Fruit fly (Drosophila melanogaster): ENCODE results near the gene CG43993.

Gene CG43993

dm6 chr3L:12073076-12073475 lies 40.7 kb downstream of the CG43993 start (continued):
- no peak for TF ChIP-seq CG1621 (tag; optimal IDR thresholded peaks at IDR 0.05)
- TF ChIP-seq fkh (GFP tag; optimal IDR thresholded peaks at IDR 0.05) = no peak
- no peak for TF ChIP-seq CG6792 (GFP tag; optimal IDR thresholded peaks at IDR 0.05)
- no peak for TF ChIP-seq CG11902 (GFP tag; optimal IDR thresholded peaks at IDR 0.05)
- peak; percentile 58; the same call in 1 of the 2 replicates for TF ChIP-seq CG11294 (GFP tag; IDR thresholded peaks at IDR 0.05)
- TF ChIP-seq Ets96B (tag; optimal IDR thresholded peaks at IDR 0.05) = no peak
- TF ChIP-seq fd59A (GFP tag; optimal IDR thresholded peaks at IDR 0.05) = no peak

- TF ChIP-seq CG11762 (GFP tag; optimal IDR thresholded peaks at IDR 0.05; ENCODE audit: insufficient read depth) (no peak), svp (GFP tag) (peak; percentile 56)
Measured at dm6 chr3L:12073861-12074633, 41.7 kb downstream of the CG43993 start.

dm6 chr3L:12074952-12075351 lies 42.6 kb downstream of the CG43993 start:
- TF ChIP-seq fkh (GFP tag; optimal IDR thresholded peaks at IDR 0.05) (peak; percentile 70), CG16779 (tag; optimal IDR thresholded peaks at IDR 0.05) (no peak), dsx (GFP tag; optimal IDR thresholded peaks at IDR 0.05; ENCODE audit: poor library complexity, severe bottlenecking) (no peak), dac (GFP tag; optimal IDR thresholded peaks at IDR 0.05) (no peak), Hr38 (GFP tag; optimal IDR thresholded peaks at IDR 0.05) (no peak)

- TF ChIP-seq Eip78C (GFP tag) = peak; percentile 50
- no peak for TF ChIP-seq CG8632 (GFP tag; optimal IDR thresholded peaks at IDR 0.05)
- TF ChIP-seq Blimp-1 (GFP tag; optimal IDR thresholded peaks at IDR 0.05) = no peak
- no peak for TF ChIP-seq Sox102F (GFP tag; optimal IDR thresholded peaks at IDR 0.05)
- TF ChIP-seq CG6808 (GFP tag; optimal IDR thresholded peaks at IDR 0.05) = no peak
- no peak for TF ChIP-seq Hr39 (GFP tag; optimal IDR thresholded peaks at IDR 0.05)
- TF ChIP-seq CG6854 (GFP tag; optimal IDR thresholded peaks at IDR 0.05) = no peak
- TF ChIP-seq CG32006 (GFP tag; optimal IDR thresholded peaks at IDR 0.05) = peak; percentile 61
- TF ChIP-seq CG9139 (GFP tag; optimal IDR thresholded peaks at IDR 0.05) = no peak
- TF ChIP-seq acj6 (GFP tag; optimal IDR thresholded peaks at IDR 0.05) = no peak
- TF ChIP-seq CG11294 (GFP tag; IDR thresholded peaks at IDR 0.05) = no peak
- no peak for TF ChIP-seq fd59A (GFP tag; optimal IDR thresholded peaks at IDR 0.05)
- no peak for TF ChIP-seq Ets96B (tag; optimal IDR thresholded peaks at IDR 0.05)
- TF ChIP-seq CG3919 (GFP tag; optimal IDR thresholded peaks at IDR 0.05) = no peak
- TF ChIP-seq Eip75B (GFP tag; optimal IDR thresholded peaks at IDR 0.05) = no peak
- no peak for TF ChIP-seq cyc (GFP tag; optimal IDR thresholded peaks at IDR 0.05)
- TF ChIP-seq CG10669 (GFP tag; optimal IDR thresholded peaks at IDR 0.05) = no peak
- TF ChIP-seq Eip93F (GFP tag; optimal IDR thresholded peaks at IDR 0.05) = no peak
- TF ChIP-seq CG15336 (GFP tag; IDR thresholded peaks at IDR 0.05) = peak; percentile 64
- TF ChIP-seq CG1621 (tag; optimal IDR thresholded peaks at IDR 0.05) = no peak
- no peak for TF ChIP-seq vri (GFP tag; optimal IDR thresholded peaks at IDR 0.05)
- TF ChIP-seq Sox14 (GFP tag; optimal IDR thresholded peaks at IDR 0.05) = no peak
- TF ChIP-seq CG8319 (GFP tag; optimal IDR thresholded peaks at IDR 0.05) = no peak
- TF ChIP-seq topi (GFP tag; optimal IDR thresholded peaks at IDR 0.05) = no peak
- no peak for TF ChIP-seq svp (GFP tag)
- peak; percentile 19 for TF ChIP-seq achi (GFP tag; optimal IDR thresholded peaks at IDR 0.05)
- no peak for TF ChIP-seq CG31627 (GFP tag; optimal IDR thresholded peaks at IDR 0.05)
- TF ChIP-seq CG10631 (GFP tag; optimal IDR thresholded peaks at IDR 0.05) = no peak
- no peak for TF ChIP-seq ss (GFP tag; optimal IDR thresholded peaks at IDR 0.05)
- no peak for TF ChIP-seq spab (GFP tag; optimal IDR thresholded peaks at IDR 0.05)
- no peak for TF ChIP-seq CG11762 (GFP tag; optimal IDR thresholded peaks at IDR 0.05; ENCODE audit: insufficient read depth)
- TF ChIP-seq fkh (GFP tag; optimal IDR thresholded peaks at IDR 0.05) = no peak
- TF ChIP-seq dsx (GFP tag; optimal IDR thresholded peaks at IDR 0.05; ENCODE audit: poor library complexity, severe bottlenecking) = no peak
- TF ChIP-seq CG6792 (GFP tag; optimal IDR thresholded peaks at IDR 0.05) = no peak
- no peak for TF ChIP-seq Met (GFP tag; optimal IDR thresholded peaks at IDR 0.05)
- TF ChIP-seq fd85E (GFP tag; optimal IDR thresholded peaks at IDR 0.05) = no peak
- no peak for TF ChIP-seq CG34406 (GFP tag; optimal IDR thresholded peaks at IDR 0.05)
- TF ChIP-seq dac (GFP tag; optimal IDR thresholded peaks at IDR 0.05) = no peak
- TF ChIP-seq Gug (GFP tag; IDR thresholded peaks at IDR 0.05) = no peak
- TF ChIP-seq Hr4 (GFP tag; optimal IDR thresholded peaks at IDR 0.05) = peak; percentile 64
Measured at dm6 chr3L:12076312-12076711, 44.0 kb downstream of the CG43993 start.

All from whole organism, prepupa.